Worm (Caenorhabditis elegans) whole organism, late embryonic: ENCODE measurements around the gene alx-1.

Experiments used
- ceh-19 ChIP-seq: fragments of 200-800 bp; sonication (Bioruptor generic); optimal IDR thresholded peaks from 2 replicates; lab custom pipeline; 2018; ENCODE audit warnings: mild to moderate bottlenecking, missing genetic modification characterization, missing compliant biosample characterization
- nhr-232 ChIP-seq: sonication (generic microtip); optimal IDR thresholded peaks from 2 replicates; lab custom pipeline; 2016; ENCODE audit warnings: missing genetic modification characterization, missing compliant biosample characterization
- pat-9 ChIP-seq: fragments of 200-800 bp; sonication (Bioruptor generic); optimal IDR thresholded peaks from 2 replicates; lab custom pipeline; 2018; ENCODE audit warnings: mild to moderate bottlenecking, missing genetic modification characterization, moderate library complexity, missing compliant biosample characterization
- ref-2 ChIP-seq: sonication (generic microtip); optimal IDR thresholded peaks from 2 replicates; lab custom pipeline; 2016; ENCODE audit warnings: missing genetic modification characterization, missing compliant biosample characterization
- sox-4 ChIP-seq: sonication (generic microtip); optimal IDR thresholded peaks from 2 replicates; lab custom pipeline; 2017; ENCODE audit warnings: mild to moderate bottlenecking, missing genetic modification characterization, inconsistent platforms, missing compliant biosample characterization
- unc-86 ChIP-seq: sonication (generic microtip); optimal IDR thresholded peaks from 2 replicates; lab custom pipeline; 2016; ENCODE audit warnings: missing genetic modification characterization, missing compliant biosample characterization

ce11 chrIII:10001060-10001459, 43.9 kb downstream of the alx-1 start, which contains the start of gene C05B5.5:
- TF ChIP-seq unc-86 (tag; lab: Kevin White, UChicago) (no peak), nhr-232 (tag; lab: Kevin White, UChicago) (no peak), pat-9 (tag; lab: Kevin White, UChicago) (no peak), sox-4 (tag; lab: Kevin White, UChicago) (no peak), ceh-19 (GFP tag; lab: Kevin White, UChicago) (no peak), ref-2 (tag; lab: Kevin White, UChicago) (no peak)
